Worm (Caenorhabditis elegans) whole organism, early embryonic: ENCODE data around the gene isy-1.

ENCODE experiments used
- B0310.2 ChIP-seq: sonication (generic microtip); optimal IDR thresholded peaks from 2 replicates; lab custom pipeline; 2016; ENCODE audit warnings: mild to moderate bottlenecking, missing genetic modification characterization, missing compliant biosample characterization
- F13C5.2 ChIP-seq: sonication (generic microtip); optimal IDR thresholded peaks from 2 replicates; lab custom pipeline; 2017; ENCODE audit warnings: mild to moderate bottlenecking, missing genetic modification characterization, inconsistent platforms, missing compliant biosample characterization
- aly-1 ChIP-seq: sonication (generic microtip); optimal IDR thresholded peaks from 2 replicates; lab custom pipeline; 2016; ENCODE audit warnings: missing genetic modification characterization, missing compliant biosample characterization
- ama-1 ChIP-seq: fragments of 150-350 bp; optimal IDR thresholded peaks from 2 replicates; lab custom pipeline; 2014
- ceh-13 ChIP-seq: fragments of 200-800 bp; sonication (Bioruptor generic); optimal IDR thresholded peaks from 2 replicates; lab custom pipeline; 2018; ENCODE audit warnings: mild to moderate bottlenecking, missing genetic modification characterization, missing compliant biosample characterization
- ceh-36 ChIP-seq: sonication (generic microtip); optimal IDR thresholded peaks from 2 replicates; lab custom pipeline; 2016; ENCODE audit warnings: missing genetic modification characterization, inconsistent platforms, missing compliant biosample characterization
- ets-7 ChIP-seq: sonication (generic microtip); optimal IDR thresholded peaks from 2 replicates; lab custom pipeline; 2016; ENCODE audit warnings: missing genotype, missing genetic modification characterization, missing compliant biosample characterization
- flt-1 ChIP-seq: fragments of 200-800 bp; sonication (Bioruptor generic); IDR thresholded peaks from 2 replicates; pipeline ENCODE4 v1.3.6; 2022; ENCODE audit warnings: missing genetic modification characterization, missing compliant biosample characterization
- hmbx-1 ChIP-seq: sonication (generic microtip); optimal IDR thresholded peaks from 2 replicates; lab custom pipeline; 2016; ENCODE audit warnings: mild to moderate bottlenecking, missing genetic modification characterization, missing compliant biosample characterization
- hmg-4 ChIP-seq: fragments of 200-800 bp; sonication (Bioruptor generic); optimal IDR thresholded peaks from 2 replicates; lab custom pipeline; 2018; ENCODE audit warnings: mild to moderate bottlenecking, missing genetic modification characterization, missing compliant biosample characterization
- hnd-1 ChIP-seq: sonication (generic microtip); optimal IDR thresholded peaks from 2 replicates; lab custom pipeline; 2016; ENCODE audit warnings: missing genetic modification characterization, missing compliant biosample characterization
- pes-1 ChIP-seq: fragments of 200-800 bp; sonication (Bioruptor generic); IDR thresholded peaks from 2 replicates; pipeline ENCODE4 v1.3.6; 2022; ENCODE audit warnings: missing genetic modification reagents, missing genetic modification characterization, missing compliant biosample characterization
- scrt-1 ChIP-seq: fragments of 200-800 bp; sonication (Bioruptor generic); IDR thresholded peaks from 2 replicates; pipeline ENCODE4 v1.3.6; 2022; ENCODE audit warnings: missing genetic modification characterization, missing compliant biosample characterization
- sea-1 ChIP-seq: fragments of 200-800 bp; sonication (Bioruptor generic); conservative IDR thresholded peaks from 2 replicates; pipeline ENCODE4 v1.3.6; 2022; ENCODE audit warnings: missing genetic modification characterization, missing compliant biosample characterization
- tbx-11 ChIP-seq: fragments of 200-800 bp; sonication (Bioruptor generic); IDR thresholded peaks from 2 replicates; pipeline ENCODE4 v1.3.6; 2022; ENCODE audit warnings: missing genetic modification characterization, missing compliant biosample characterization
- tbx-37 ChIP-seq: fragments of 200-800 bp; sonication (Bioruptor generic); conservative IDR thresholded peaks from 2 replicates; pipeline ENCODE4 v1.3.6; 2022; ENCODE audit warnings: missing genetic modification reagents, missing genetic modification characterization, missing compliant biosample characterization
- tra-4 ChIP-seq: sonication (generic microtip); optimal IDR thresholded peaks from 2 replicates; lab custom pipeline; 2017; ENCODE audit warnings: missing genetic modification characterization, missing compliant biosample characterization

Gene isy-1

DNA sequence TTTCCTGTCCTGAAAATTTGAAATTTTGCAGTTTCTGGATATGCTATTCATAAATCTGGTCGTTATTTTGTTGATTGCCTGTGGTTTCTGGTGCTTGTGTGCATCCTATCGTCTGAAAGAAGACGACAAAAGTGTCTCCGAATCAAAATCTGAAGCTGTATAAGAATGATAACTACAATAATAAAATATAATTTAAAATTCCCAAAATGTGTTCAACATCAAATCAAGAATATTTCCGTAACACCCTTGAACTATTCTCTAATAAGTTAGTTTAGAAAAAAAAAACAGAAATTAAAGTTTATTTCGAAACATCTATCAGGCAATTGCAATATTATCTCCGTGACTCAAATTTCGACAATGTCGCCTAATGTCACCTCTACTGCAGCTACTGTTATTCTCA, 40.0 kb upstream of the isy-1 start, which contains the start of gene C45B11.8:
Gene C45B11.8, plus strand, starts transcription at position 301 of the 400 bp plus-strand sequence.
- TF ChIP-seq ets-7 (tag; lab: Kevin White, UChicago), result no peak
- no peak for TF ChIP-seq tra-4 (tag; lab: Kevin White, UChicago)
- TF ChIP-seq B0310.2 (tag; lab: Kevin White, UChicago), result no peak
- TF ChIP-seq pes-1 (GFP tag; lab: Robert Waterston, UW), result no peak
- no peak for TF ChIP-seq hmbx-1 (tag; lab: Kevin White, UChicago)
- TF ChIP-seq hmg-4, result no peak
- no peak for TF ChIP-seq ceh-36 (tag; lab: Kevin White, UChicago)
- TF ChIP-seq flt-1 (GFP tag; lab: Robert Waterston, UW), result no peak
- TF ChIP-seq F13C5.2, result no peak
- TF ChIP-seq sea-1 (GFP tag; lab: Robert Waterston, UW), result no peak
- no peak for TF ChIP-seq tbx-37 (GFP tag; lab: Robert Waterston, UW)
- no peak for TF ChIP-seq tbx-11 (GFP tag; lab: Robert Waterston, UW)
- TF ChIP-seq aly-1 (tag; lab: Kevin White, UChicago), result no peak
- no peak for TF ChIP-seq hnd-1 (tag; lab: Kevin White, UChicago)
- no peak for TF ChIP-seq scrt-1 (GFP tag; lab: Robert Waterston, UW)

DNA sequence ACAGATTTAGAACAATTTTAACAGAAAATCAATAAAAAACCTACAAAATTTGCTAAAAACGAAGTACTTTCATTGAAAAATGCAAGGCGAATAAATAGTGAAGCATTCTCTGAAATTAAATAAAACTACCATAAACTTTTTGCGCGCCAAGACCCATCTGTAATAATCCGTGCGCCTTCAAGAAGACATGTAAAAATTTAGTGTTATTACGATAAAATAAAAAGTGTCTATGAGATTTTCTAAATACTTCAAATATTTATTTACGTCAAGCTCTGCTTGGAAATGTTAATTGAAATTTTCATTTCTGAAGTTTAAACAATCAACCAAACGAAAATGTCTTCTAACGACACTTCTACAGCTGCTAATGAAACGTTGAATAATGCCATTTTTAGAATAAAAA, 39.5 kb upstream of the isy-1 start, which contains the start of gene C45B11.9:
Gene C45B11.9, plus strand, starts transcription at position 301 of the 400 bp plus-strand sequence.
- no peak for TF ChIP-seq ceh-13
- TF ChIP-seq tra-4 (tag; lab: Kevin White, UChicago), result no peak
- no peak for TF ChIP-seq sea-1 (GFP tag; lab: Robert Waterston, UW)
- no peak for TF ChIP-seq ets-7 (tag; lab: Kevin White, UChicago)
- TF ChIP-seq aly-1 (tag; lab: Kevin White, UChicago), result no peak
- TF ChIP-seq hnd-1 (tag; lab: Kevin White, UChicago), result no peak

DNA sequence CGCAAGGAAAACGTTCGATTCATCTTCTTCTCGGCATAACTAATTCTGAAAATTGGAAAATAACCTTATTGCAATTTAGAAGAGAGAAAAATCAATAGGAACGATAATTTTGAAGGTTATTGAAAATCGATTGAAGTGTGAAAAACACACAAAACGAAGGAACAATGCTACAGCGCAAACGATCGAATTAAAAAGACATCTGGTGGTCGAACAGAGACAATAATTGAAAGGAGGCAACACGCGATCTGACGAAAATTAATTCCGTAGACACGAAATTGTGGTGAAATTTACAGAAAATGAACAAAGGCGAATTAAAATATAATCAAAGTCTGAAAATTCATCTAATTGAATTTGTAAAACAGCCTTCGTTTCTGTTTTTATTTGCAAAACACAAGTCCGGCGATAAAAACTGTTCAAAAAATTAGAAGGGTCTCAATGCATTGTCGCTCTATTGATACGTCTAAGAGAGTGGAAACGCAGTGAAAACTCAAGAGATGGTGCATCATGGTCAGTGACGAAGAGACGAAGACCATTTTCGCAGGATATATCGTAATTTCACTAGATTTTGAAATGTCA, 39.0 kb upstream of the isy-1 start, which contains the start of gene pak-2:
Gene pak-2, minus strand, starts transcription at position 51 of the 576 bp plus-strand sequence.
- TF ChIP-seq hnd-1 (tag; lab: Kevin White, UChicago) (peak; percentile 25), B0310.2 (tag; lab: Kevin White, UChicago) (peak; percentile 38), tbx-37 (GFP tag; lab: Robert Waterston, UW) (0 out of 2 replicates have a peak, but pooled peaks have one; percentile 22), hmbx-1 (tag; lab: Kevin White, UChicago) (no peak), ama-1 (lab: Kevin White, UChicago) (no peak), sea-1 (GFP tag; lab: Robert Waterston, UW) (no peak), ets-7 (tag; lab: Kevin White, UChicago) (peak; percentile 74), tra-4 (tag; lab: Kevin White, UChicago) (no peak), ceh-13 (peak; percentile 25), scrt-1 (GFP tag; lab: Robert Waterston, UW) (no peak), ceh-36 (tag; lab: Kevin White, UChicago) (no peak), pes-1 (GFP tag; lab: Robert Waterston, UW) (no peak), F13C5.2 (peak; percentile 82), hmg-4 (no peak)

DNA sequence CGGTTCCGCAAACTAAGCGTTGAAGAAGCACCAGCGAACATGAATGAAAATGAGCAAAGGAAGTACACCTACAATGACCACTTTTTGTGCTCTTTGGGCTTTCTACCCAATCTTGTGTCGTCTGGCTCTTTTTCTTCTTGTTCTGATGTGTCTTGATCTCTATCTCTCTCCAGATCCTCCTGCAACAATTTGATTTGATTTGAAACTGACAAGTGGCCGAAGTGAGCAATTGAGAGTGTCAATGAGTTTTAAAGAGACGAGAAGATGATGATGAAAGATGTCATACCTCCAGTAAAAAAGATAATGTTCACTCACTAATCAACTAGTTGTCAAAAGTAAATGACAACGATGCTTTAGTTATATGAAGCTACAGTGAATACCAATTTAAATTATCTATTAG, 34.2 kb upstream of the isy-1 start, which contains the start of gene pptr-2:
Gene pptr-2, minus strand, starts transcription at position 184 of the 400 bp plus-strand sequence.
- TF ChIP-seq pes-1 (GFP tag; lab: Robert Waterston, UW) (no peak), hmbx-1 (tag; lab: Kevin White, UChicago) (no peak)

DNA sequence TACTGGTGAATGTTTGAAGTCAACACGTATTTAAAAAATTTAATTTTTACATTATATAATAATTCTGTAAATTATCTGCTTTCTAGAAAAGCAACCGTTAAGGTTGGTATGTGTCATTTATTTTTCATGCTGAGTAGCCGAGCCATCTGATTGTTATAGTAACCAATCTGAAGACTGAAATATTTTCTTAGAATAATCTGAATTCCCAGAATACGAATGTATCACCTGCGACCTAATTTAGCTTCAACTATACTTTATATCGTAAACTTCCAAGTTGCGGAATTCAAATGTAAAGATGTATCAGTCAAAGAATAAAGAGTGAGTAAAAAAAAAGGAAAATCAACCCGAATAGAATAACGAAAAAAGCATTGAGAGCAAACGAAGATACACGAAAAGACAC, 32.7 kb upstream of the isy-1 start:
- TF ChIP-seq hmbx-1 (tag; lab: Kevin White, UChicago) (no peak), ama-1 (lab: Kevin White, UChicago) (no peak), tbx-37 (GFP tag; lab: Robert Waterston, UW) (no peak), ets-7 (tag; lab: Kevin White, UChicago) (no peak), hmg-4 (no peak), tbx-11 (GFP tag; lab: Robert Waterston, UW) (no peak), tra-4 (tag; lab: Kevin White, UChicago) (no peak), hnd-1 (tag; lab: Kevin White, UChicago) (no peak), pes-1 (GFP tag; lab: Robert Waterston, UW) (no peak), ceh-36 (tag; lab: Kevin White, UChicago) (no peak), aly-1 (tag; lab: Kevin White, UChicago) (no peak), scrt-1 (GFP tag; lab: Robert Waterston, UW) (no peak), ceh-13 (no peak), B0310.2 (tag; lab: Kevin White, UChicago) (no peak), flt-1 (GFP tag; lab: Robert Waterston, UW) (no peak)

DNA sequence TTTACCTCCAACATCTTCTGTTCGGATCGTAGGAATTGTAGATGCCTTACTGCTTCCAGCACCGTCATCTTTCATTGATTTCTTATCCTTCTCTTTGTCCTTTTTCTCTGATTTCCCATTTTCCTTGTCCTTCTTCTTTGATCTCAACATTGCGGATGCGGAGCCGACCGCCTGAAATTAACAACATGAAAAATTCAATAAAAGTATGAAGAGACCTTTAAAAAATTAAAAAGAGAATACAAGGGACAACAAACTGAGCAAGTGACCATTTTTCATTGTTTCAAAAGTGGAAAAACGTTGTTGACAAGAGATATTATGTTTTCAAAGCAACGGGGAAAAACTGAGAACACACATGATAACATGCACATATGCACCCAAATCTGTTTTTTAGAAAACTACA, 30.2 kb upstream of the isy-1 start:
- no peak for TF ChIP-seq hnd-1 (tag; lab: Kevin White, UChicago)
- TF ChIP-seq ceh-36 (tag; lab: Kevin White, UChicago), result no peak
- TF ChIP-seq B0310.2 (tag; lab: Kevin White, UChicago), result no peak
- TF ChIP-seq ama-1 (lab: Kevin White, UChicago), result no peak
- no peak for TF ChIP-seq tbx-11 (GFP tag; lab: Robert Waterston, UW)
- no peak for TF ChIP-seq hmg-4
- TF ChIP-seq hmbx-1 (tag; lab: Kevin White, UChicago), result no peak
- TF ChIP-seq F13C5.2, result no peak
- no peak for TF ChIP-seq aly-1 (tag; lab: Kevin White, UChicago)
- TF ChIP-seq ceh-13, result no peak
- no peak for TF ChIP-seq scrt-1 (GFP tag; lab: Robert Waterston, UW)
- TF ChIP-seq ets-7 (tag; lab: Kevin White, UChicago), result no peak
- no peak for TF ChIP-seq tbx-37 (GFP tag; lab: Robert Waterston, UW)
- no peak for TF ChIP-seq tra-4 (tag; lab: Kevin White, UChicago)
- TF ChIP-seq flt-1 (GFP tag; lab: Robert Waterston, UW), result no peak
- no peak for TF ChIP-seq pes-1 (GFP tag; lab: Robert Waterston, UW)

DNA sequence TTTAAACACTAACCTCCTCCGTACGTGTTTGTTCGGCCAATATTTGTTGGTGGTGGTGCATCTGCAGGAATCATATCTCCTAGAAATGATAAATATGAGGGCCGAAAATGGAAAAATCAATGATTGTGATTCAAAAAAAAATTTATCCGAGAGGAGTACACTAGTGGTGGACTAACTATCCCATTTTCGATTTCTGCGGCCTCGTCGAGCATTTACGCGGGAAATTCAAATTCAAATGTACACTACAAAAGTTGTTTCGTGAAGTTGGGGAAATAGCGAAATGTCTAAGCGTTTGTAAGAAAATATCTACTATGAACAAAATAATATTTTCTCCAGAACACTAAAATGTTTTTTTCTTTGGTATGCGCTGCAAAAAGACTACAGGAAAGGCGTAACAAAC, 28.8 kb upstream of the isy-1 start:
- TF ChIP-seq tbx-11 (GFP tag; lab: Robert Waterston, UW), result no peak
- no peak for TF ChIP-seq ama-1 (lab: Kevin White, UChicago)
- TF ChIP-seq aly-1 (tag; lab: Kevin White, UChicago), result no peak
- TF ChIP-seq hmg-4, result no peak
- TF ChIP-seq scrt-1 (GFP tag; lab: Robert Waterston, UW), result no peak
- peak; percentile 13 for TF ChIP-seq hnd-1 (tag; lab: Kevin White, UChicago)
- no peak for TF ChIP-seq ceh-13
- TF ChIP-seq ceh-36 (tag; lab: Kevin White, UChicago), result no peak
- TF ChIP-seq F13C5.2, result peak; percentile 21
- TF ChIP-seq ets-7 (tag; lab: Kevin White, UChicago), result peak; percentile 23
- peak; percentile 83 for TF ChIP-seq tbx-37 (GFP tag; lab: Robert Waterston, UW)
